Worm (Caenorhabditis elegans) whole organism, mixed stage, embryonic: ENCODE results near the gene sdpn-1.

Source experiments
- M03D4.4 ChIP-seq: sonication (generic microtip); optimal IDR thresholded peaks from 2 replicates; lab custom pipeline; 2017; ENCODE audit warnings: mild to moderate bottlenecking, missing genetic modification characterization, missing compliant biosample characterization
- bed-3 ChIP-seq: fragments of 200-800 bp; sonication (Bioruptor generic); optimal IDR thresholded peaks from 3 replicates; lab custom pipeline; 2018; ENCODE audit warnings: mild to moderate bottlenecking, missing genetic modification characterization, moderate library complexity, missing compliant biosample characterization
- blmp-1 ChIP-seq: fragments of 150-350 bp; optimal IDR thresholded peaks from 2 replicates; lab custom pipeline; 2014; ENCODE audit warnings: missing biosample characterization, missing genetic modification characterization
- ceh-39 ChIP-seq: fragments of 150-350 bp; optimal IDR thresholded peaks from 2 replicates; lab custom pipeline; 2014; ENCODE audit warnings: missing biosample characterization, missing genetic modification characterization
- ceh-43 ChIP-seq: fragments of 200-800 bp; sonication (Bioruptor generic); optimal IDR thresholded peaks from 2 replicates; lab custom pipeline; 2018; ENCODE audit warnings: mild to moderate bottlenecking, missing genetic modification characterization, moderate library complexity, missing compliant biosample characterization
- ceh-83 ChIP-seq: fragments of 200-800 bp; sonication (Bioruptor generic); optimal IDR thresholded peaks from 2 replicates; lab custom pipeline; 2018; ENCODE audit warnings: mild to moderate bottlenecking, missing genetic modification characterization, missing compliant biosample characterization
- ces-1 ChIP-seq: fragments of 150-350 bp; optimal IDR thresholded peaks from 2 replicates; lab custom pipeline; 2014; ENCODE audit warnings: missing biosample characterization, missing genetic modification reagents, missing genetic modification characterization
- cnd-1 ChIP-seq: fragments of 200-800 bp; sonication (Bioruptor generic); optimal IDR thresholded peaks from 2 replicates; lab custom pipeline; 2018; ENCODE audit warnings: mild to moderate bottlenecking, missing genetic modification characterization, missing compliant biosample characterization
- drap-1 ChIP-seq: fragments of 200-800 bp; sonication (Bioruptor generic); optimal IDR thresholded peaks from 3 replicates; lab custom pipeline; 2018; ENCODE audit warnings: mild to moderate bottlenecking, missing genetic modification characterization, missing compliant biosample characterization
- elt-1 ChIP-seq: sonication (generic microtip); optimal IDR thresholded peaks from 2 replicates; lab custom pipeline; 2017; ENCODE audit warnings: missing genetic modification characterization, mild to moderate bottlenecking, missing compliant biosample characterization, antibody characterized with exemption, moderate library complexity, borderline replicate concordance; ENCODE audit not compliant: insufficient read depth
- elt-3 ChIP-seq: fragments of 150-350 bp; optimal IDR thresholded peaks from 2 replicates; lab custom pipeline; 2014; ENCODE audit warnings: missing biosample characterization, missing genetic modification characterization
- flh-1 ChIP-seq: fragments of 200-800 bp; sonication (Bioruptor generic); optimal IDR thresholded peaks from 2 replicates; lab custom pipeline; 2018; ENCODE audit warnings: mild to moderate bottlenecking, missing genetic modification characterization, moderate library complexity, missing compliant biosample characterization
- ham-2 ChIP-seq: fragments of 200-800 bp; sonication (Bioruptor generic); optimal IDR thresholded peaks from 2 replicates; lab custom pipeline; 2018; ENCODE audit warnings: mild to moderate bottlenecking, missing genetic modification characterization, missing compliant biosample characterization
- hlh-1 ChIP-seq: fragments of 150-350 bp; optimal IDR thresholded peaks from 2 replicates; lab custom pipeline; 2014; ENCODE audit warnings: missing biosample characterization, missing genetic modification reagents, missing genetic modification characterization
- lin-13 ChIP-seq: fragments of 150-350 bp; optimal IDR thresholded peaks from 2 replicates; lab custom pipeline; 2014; ENCODE audit warnings: missing biosample characterization, missing genetic modification characterization
- lin-32 ChIP-seq: fragments of 200-800 bp; sonication (Bioruptor generic); optimal IDR thresholded peaks from 2 replicates; lab custom pipeline; 2018; ENCODE audit warnings: mild to moderate bottlenecking, missing genetic modification characterization, missing compliant biosample characterization
- lsy-2 ChIP-seq: fragments of 150-350 bp; optimal IDR thresholded peaks from 2 replicates; lab custom pipeline; 2014; ENCODE audit warnings: missing biosample characterization, missing genetic modification characterization
- mab-5 ChIP-seq: fragments of 150-350 bp; optimal IDR thresholded peaks from 2 replicates; lab custom pipeline; 2014; ENCODE audit warnings: missing biosample characterization, missing genetic modification characterization
- mep-1 ChIP-seq: fragments of 150-350 bp; optimal IDR thresholded peaks from 2 replicates; lab custom pipeline; 2017; ENCODE audit warnings: missing biosample characterization, missing genetic modification reagents, missing genetic modification characterization, inconsistent platforms
- mls-2 ChIP-seq: sonication (generic microtip); optimal IDR thresholded peaks from 2 replicates; lab custom pipeline; 2016; ENCODE audit warnings: mild to moderate bottlenecking, missing genetic modification characterization, moderate library complexity, missing compliant biosample characterization
- nhr-12 ChIP-seq: fragments of 150-350 bp; optimal IDR thresholded peaks from 2 replicates; lab custom pipeline; 2014; ENCODE audit warnings: missing biosample characterization, missing genetic modification characterization
- nhr-2 ChIP-seq: fragments of 150-350 bp; optimal IDR thresholded peaks from 2 replicates; lab custom pipeline; 2014; ENCODE audit warnings: missing biosample characterization, missing genetic modification characterization
- nhr-237 ChIP-seq: fragments of 150-350 bp; optimal IDR thresholded peaks from 2 replicates; lab custom pipeline; 2014; ENCODE audit warnings: missing biosample characterization, missing genetic modification characterization
- nhr-28 ChIP-seq: fragments of 150-350 bp; optimal IDR thresholded peaks from 2 replicates; lab custom pipeline; 2014; ENCODE audit warnings: missing biosample characterization, missing genetic modification characterization
- nhr-76 ChIP-seq: sonication (generic microtip); optimal IDR thresholded peaks from 2 replicates; lab custom pipeline; 2017; ENCODE audit warnings: missing biosample characterization, missing genetic modification characterization
- pha-4 ChIP-seq: fragments of 150-350 bp; optimal IDR thresholded peaks from 2 replicates; lab custom pipeline; 2018; ENCODE audit warnings: missing biosample characterization, missing genetic modification reagents, missing genetic modification characterization
- sem-2 ChIP-seq: fragments of 200-800 bp; sonication (Bioruptor generic); optimal IDR thresholded peaks from 2 replicates; lab custom pipeline; 2018; ENCODE audit warnings: mild to moderate bottlenecking, missing genetic modification characterization, missing compliant biosample characterization
- snpc-4 ChIP-seq: fragments of 150-350 bp; optimal IDR thresholded peaks from 2 replicates; lab custom pipeline; 2014; ENCODE audit warnings: missing biosample characterization, missing genetic modification characterization
- sptf-1 ChIP-seq: sonication (generic microtip); optimal IDR thresholded peaks from 2 replicates; lab custom pipeline; 2017; ENCODE audit warnings: mild to moderate bottlenecking, missing genetic modification characterization, moderate library complexity, missing compliant biosample characterization
- tbx-8 ChIP-seq: fragments of 200-800 bp; sonication (Bioruptor generic); optimal IDR thresholded peaks from 2 replicates; lab custom pipeline; 2018; ENCODE audit warnings: mild to moderate bottlenecking, missing genetic modification characterization, moderate library complexity, missing compliant biosample characterization
- unc-120 ChIP-seq: sonication (generic microtip); optimal IDR thresholded peaks from 2 replicates; lab custom pipeline; 2017; ENCODE audit warnings: missing genetic modification characterization, missing compliant biosample characterization; ENCODE audit not compliant: poor library complexity, severe bottlenecking
- unc-39 ChIP-seq: fragments of 150-350 bp; optimal IDR thresholded peaks from 2 replicates; lab custom pipeline; 2014; ENCODE audit warnings: missing biosample characterization, missing genetic modification characterization
- unc-62 ChIP-seq: fragments of 150-350 bp; optimal IDR thresholded peaks from 2 replicates; lab custom pipeline; 2014; ENCODE audit warnings: missing biosample characterization, missing genetic modification reagents, missing genetic modification characterization
- zip-8 ChIP-seq: fragments of 150-350 bp; optimal IDR thresholded peaks from 2 replicates; lab custom pipeline; 2014; ENCODE audit warnings: missing biosample characterization, missing genetic modification characterization
- ztf-11 ChIP-seq: fragments of 150-350 bp; optimal IDR thresholded peaks from 2 replicates; lab custom pipeline; 2014; ENCODE audit warnings: missing biosample characterization, missing genetic modification characterization

sdpn-1 gene

ce11 chrX:7954328-7954727 lies 43.7 kb downstream of the sdpn-1 start, which contains the start of gene dct-1:
dct-1 (plus strand) TSS chrX:7954354.
- TF ChIP-seq unc-120 (tag; lab: Kevin White, UChicago) (peak; percentile 11), nhr-237 (tag; lab: Kevin White, UChicago) (no peak), hlh-1 (tag; lab: Kevin White, UChicago) (peak; percentile 84)

DNA sequence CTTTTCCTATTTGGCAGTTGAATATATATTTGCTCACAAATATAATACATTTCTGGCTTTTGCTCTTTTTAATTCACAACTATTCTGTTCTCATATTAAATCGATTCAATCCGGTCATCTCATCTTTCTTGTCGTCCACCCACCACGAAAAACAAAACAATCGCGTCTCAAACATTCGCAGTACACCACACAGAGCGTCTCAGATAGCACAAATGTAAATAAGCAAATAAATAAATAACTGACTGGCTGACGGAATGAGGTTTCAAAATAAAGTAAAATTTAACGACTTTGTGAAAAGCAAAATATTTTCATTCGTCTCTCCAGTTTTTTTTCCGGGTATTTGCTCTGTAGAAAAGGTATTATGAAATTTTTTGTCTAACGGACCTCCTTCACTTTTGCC lies 44.3 kb downstream of the sdpn-1 start:
- no peak for TF ChIP-seq zip-8
- TF ChIP-seq sem-2 (GFP tag; lab: Kevin White, UChicago): no peak
- TF ChIP-seq lin-13: no peak
- no peak for TF ChIP-seq flh-1 (GFP tag; lab: Kevin White, UChicago)
- TF ChIP-seq pha-4 (tag; lab: Kevin White, UChicago): peak; percentile 34

- TF ChIP-seq lin-32 (GFP tag; lab: Kevin White, UChicago) (no peak), sptf-1 (tag; lab: Kevin White, UChicago) (no peak), unc-39 (tag; lab: Kevin White, UChicago) (no peak), elt-3 (tag; lab: Kevin White, UChicago) (no peak), flh-1 (GFP tag; lab: Kevin White, UChicago) (no peak), nhr-28 (tag; lab: Kevin White, UChicago) (no peak), ceh-43 (GFP tag; lab: Kevin White, UChicago) (no peak), M03D4.4 (tag; lab: Kevin White, UChicago) (no peak)
Measured at ce11 chrX:7953063-7953337, 45.0 kb downstream of the sdpn-1 start.

- TF ChIP-seq ham-2 (GFP tag; lab: Kevin White, UChicago): no peak
- no peak for TF ChIP-seq tbx-8 (GFP tag; lab: Kevin White, UChicago)
- TF ChIP-seq ceh-83: no peak
- no peak for TF ChIP-seq hlh-1 (tag; lab: Kevin White, UChicago)
- no peak for TF ChIP-seq unc-120 (tag; lab: Kevin White, UChicago)
- TF ChIP-seq cnd-1 (tag; lab: Kevin White, UChicago): no peak
- no peak for TF ChIP-seq flh-1 (GFP tag; lab: Kevin White, UChicago)
- no peak for TF ChIP-seq blmp-1 (tag; lab: Kevin White, UChicago)
- TF ChIP-seq mep-1 (tag; lab: Kevin White, UChicago): no peak
- TF ChIP-seq lsy-2 (tag; lab: Kevin White, UChicago): no peak
- no peak for TF ChIP-seq nhr-12 (tag; lab: Kevin White, UChicago)
- TF ChIP-seq mab-5: no peak
- no peak for TF ChIP-seq zip-8
- TF ChIP-seq lin-32 (GFP tag; lab: Kevin White, UChicago): no peak
- no peak for TF ChIP-seq nhr-76 (tag; lab: Kevin White, UChicago)
- TF ChIP-seq ceh-43 (GFP tag; lab: Kevin White, UChicago): no peak
- no peak for TF ChIP-seq elt-3 (tag; lab: Kevin White, UChicago)
- no peak for TF ChIP-seq mls-2
- no peak for TF ChIP-seq nhr-28 (tag; lab: Kevin White, UChicago)
Measured at ce11 chrX:7952226-7953062, 45.6 kb downstream of the sdpn-1 start.

- TF ChIP-seq unc-62 (GFP tag; lab: Kevin White, UChicago) (peak; percentile 79), nhr-237 (tag; lab: Kevin White, UChicago) (no peak), ceh-43 (GFP tag; lab: Kevin White, UChicago) (peak; percentile 66), zip-8 (no peak), unc-39 (tag; lab: Kevin White, UChicago) (no peak), sem-2 (GFP tag; lab: Kevin White, UChicago) (no peak), nhr-2 (tag; lab: Kevin White, UChicago) (peak; percentile 76), tbx-8 (GFP tag; lab: Kevin White, UChicago) (no peak), blmp-1 (tag; lab: Kevin White, UChicago) (no peak), hlh-1 (tag; lab: Kevin White, UChicago) (peak; percentile 64), unc-120 (tag; lab: Kevin White, UChicago) (peak; percentile 55), mab-5 (no peak), cnd-1 (tag; lab: Kevin White, UChicago) (peak; percentile 67), ham-2 (GFP tag; lab: Kevin White, UChicago) (peak; percentile 91), ztf-11 (tag; lab: Kevin White, UChicago) (peak; percentile 60), lin-13 (peak; percentile 51), drap-1 (GFP tag; lab: Kevin White, UChicago) (peak; percentile 73), ceh-83 (no peak), ces-1 (GFP tag; lab: Kevin White, UChicago) (peak; percentile 79), elt-1 (peak; percentile 26), ceh-39 (tag; lab: Kevin White, UChicago) (peak; percentile 55), M03D4.4 (tag; lab: Kevin White, UChicago) (peak; percentile 54), sptf-1 (tag; lab: Kevin White, UChicago) (peak; percentile 67), mls-2 (peak; percentile 91), nhr-28 (tag; lab: Kevin White, UChicago) (no peak), snpc-4 (tag; lab: Kevin White, UChicago) (no peak), bed-3 (GFP tag; lab: Kevin White, UChicago) (no peak), pha-4 (tag; lab: Kevin White, UChicago) (peak; percentile 28), mep-1 (tag; lab: Kevin White, UChicago) (peak; percentile 52), flh-1 (GFP tag; lab: Kevin White, UChicago) (peak; percentile 23), nhr-76 (tag; lab: Kevin White, UChicago) (no peak)
Measured at ce11 chrX:7951578-7951977, 46.5 kb downstream of the sdpn-1 start.
